Fruit fly (Drosophila melanogaster) S2 (cell line): ENCODE results near the gene Dpm3.

Experiments used
- CG8478 ChIP-seq: fragments of >200 bp; optimal IDR thresholded peaks from 2 replicates; lab custom pipeline; 2018
- CTCF ChIP-seq, 2 experiments: fragments of >200 bp; optimal IDR thresholded peaks; 2 replicates each; lab custom pipeline; 2018

DNA sequence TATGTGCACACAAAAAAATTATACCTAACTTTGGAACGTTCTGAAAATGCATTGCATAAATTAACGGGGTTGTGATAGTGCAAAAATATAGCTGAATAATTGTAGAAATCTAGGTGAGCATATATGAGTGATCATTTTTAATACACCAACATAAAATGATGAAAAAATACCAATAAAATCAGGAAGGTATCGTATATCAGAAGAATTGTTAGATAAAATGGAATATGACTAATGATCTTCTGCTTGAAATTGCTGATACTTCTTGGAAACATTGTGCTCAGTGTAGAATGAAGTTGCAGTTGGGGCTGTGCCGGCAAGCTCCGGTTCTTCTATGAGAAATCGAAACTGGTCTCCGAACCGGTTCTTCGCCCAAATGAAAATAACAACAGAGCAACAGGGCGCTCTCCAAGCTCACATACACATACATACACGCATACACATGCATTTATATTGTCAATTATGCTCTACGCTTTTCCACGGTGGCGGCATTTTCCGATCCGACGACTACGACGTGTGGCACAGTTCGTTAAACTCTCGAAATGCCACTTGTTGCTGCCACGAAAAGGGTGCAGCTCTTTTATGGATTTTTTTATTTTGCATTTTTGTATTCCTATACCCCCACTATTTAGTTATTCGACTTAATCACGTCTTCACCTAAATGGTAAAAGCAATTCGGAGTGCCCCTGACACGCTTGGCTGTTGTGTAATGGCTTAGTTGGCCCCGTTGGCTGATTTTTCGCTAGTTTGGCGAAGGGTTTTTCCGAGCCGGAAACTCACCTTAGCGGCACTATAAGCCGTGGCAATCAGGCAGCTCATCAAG, 1.7 kb downstream of the Dpm3 start:
- no peak for TF ChIP-seq CG8478 (lab: Kevin White, UChicago)
- no peak for TF ChIP-seq CTCF (optimal IDR thresholded peaks at IDR 0.05; lab: Kevin White, UChicago)
